Fruit fly (Drosophila melanogaster): Measurements from ENCODE around the gene Amnionless.

Gene Amnionless

DNA sequence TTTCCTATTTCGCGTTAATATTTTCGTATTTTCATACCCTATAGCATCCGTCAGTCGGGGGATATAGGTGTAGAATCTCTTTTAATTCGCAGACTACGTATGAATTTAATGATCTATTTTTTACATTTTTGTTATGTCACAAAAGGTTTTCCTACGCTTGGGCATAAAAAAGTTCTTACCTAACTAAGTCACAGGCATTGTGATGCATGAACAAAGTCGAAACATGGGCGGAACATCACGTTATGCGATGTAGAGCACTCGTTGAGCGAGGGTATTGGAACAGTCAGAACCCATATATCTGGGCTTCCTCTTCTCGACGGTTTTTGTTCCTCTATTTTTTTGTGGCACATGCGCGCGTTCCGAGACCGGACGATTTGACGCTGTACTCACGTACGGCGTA, 20.2 kb upstream of the Amnionless start (continued):
- no peak for TF ChIP-seq Dip2 (GFP tag; IDR thresholded peaks at IDR 0.05)
- TF ChIP-seq CG16863 (GFP tag; optimal IDR thresholded peaks at IDR 0.05), result no peak
- no peak for TF ChIP-seq pita (GFP tag; optimal IDR thresholded peaks at IDR 0.05)
- TF ChIP-seq CG1792 (GFP tag; optimal IDR thresholded peaks at IDR 0.05), result no peak
- TF ChIP-seq kah (GFP tag; optimal IDR thresholded peaks at IDR 0.05), result no peak
- TF ChIP-seq Stat92E (GFP tag; optimal IDR thresholded peaks at IDR 0.05), result no peak
- TF ChIP-seq CHES-1-like (GFP tag; optimal IDR thresholded peaks at IDR 0.05), result no peak
- TF ChIP-seq Dek (tag; optimal IDR thresholded peaks at IDR 0.05), result peak; percentile 30
- TF ChIP-seq sug (tag; optimal IDR thresholded peaks at IDR 0.05), result no peak
- TF ChIP-seq pzg (GFP tag; optimal IDR thresholded peaks at IDR 0.05), result no peak
- TF ChIP-seq NFAT (GFP tag; IDR thresholded peaks at IDR 0.05), result no peak
- TF ChIP-seq CG1647 (GFP tag; optimal IDR thresholded peaks at IDR 0.05), result no peak
- no peak for TF ChIP-seq Deaf1 (tag; optimal IDR thresholded peaks at IDR 0.05)
- no peak for TF ChIP-seq dm (GFP tag; optimal IDR thresholded peaks at IDR 0.05)
- peak; percentile 62 for TF ChIP-seq sens (GFP tag)
- TF ChIP-seq CG17612 (GFP tag; IDR thresholded peaks at IDR 0.05), result no peak
- no peak for TF ChIP-seq Ets97D (GFP tag; optimal IDR thresholded peaks at IDR 0.05)
- TF ChIP-seq Dp (GFP tag; optimal IDR thresholded peaks at IDR 0.05), result no peak
- TF ChIP-seq gsb (GFP tag; IDR thresholded peaks at IDR 0.05), result no peak
- peak; percentile 38 for TF ChIP-seq CG2678 (tag; optimal IDR thresholded peaks at IDR 0.05)
- TF ChIP-seq CG14860 (GFP tag; IDR thresholded peaks at IDR 0.05; ENCODE audit: partially characterized antibody), result no peak
- no peak for TF ChIP-seq stc (GFP tag; IDR thresholded peaks at IDR 0.05)
- no peak for TF ChIP-seq Bgb (GFP tag; IDR thresholded peaks at IDR 0.05; ENCODE audit: partially characterized antibody)
- no peak for TF ChIP-seq dimm (GFP tag; IDR thresholded peaks at IDR 0.05)
- TF ChIP-seq CG12155 (GFP tag; optimal IDR thresholded peaks at IDR 0.05), result no peak
- TF ChIP-seq cato (GFP tag; optimal IDR thresholded peaks at IDR 0.05; ENCODE audit: borderline replicate concordance), result no peak
- TF ChIP-seq fu2 (GFP tag; optimal IDR thresholded peaks at IDR 0.05), result no peak
- no peak for TF ChIP-seq CG34376 (GFP tag; optimal IDR thresholded peaks at IDR 0.05)
- TF ChIP-seq CG18476 (GFP tag; optimal IDR thresholded peaks at IDR 0.05), result no peak
- TF ChIP-seq Hr3 (GFP tag; optimal IDR thresholded peaks at IDR 0.05), result no peak
- no peak for TF ChIP-seq C15 (GFP tag; IDR thresholded peaks at IDR 0.05)
- TF ChIP-seq CG43689 (GFP tag; IDR thresholded peaks at IDR 0.05), result no peak
- TF ChIP-seq tap (tag; optimal IDR thresholded peaks at IDR 0.05), result no peak
- no peak for TF ChIP-seq pan (optimal IDR thresholded peaks at IDR 0.05)
- no peak for TF ChIP-seq pan (GFP tag; optimal IDR thresholded peaks at IDR 0.05 in 1 of 2, IDR thresholded peaks at IDR 0.05 in 1 of 2)
- TF ChIP-seq Bteb2 (GFP tag; optimal IDR thresholded peaks at IDR 0.05), result no peak
- TF ChIP-seq NC2β (GFP tag; optimal IDR thresholded peaks at IDR 0.05), result no peak
- no peak for TF ChIP-seq Dll (GFP tag; IDR thresholded peaks at IDR 0.05; ENCODE audit: partially characterized antibody)
- TF ChIP-seq jumu (GFP tag; optimal IDR thresholded peaks at IDR 0.05), result no peak
- TF ChIP-seq insv (GFP tag; optimal IDR thresholded peaks at IDR 0.05), result no peak
- TF ChIP-seq sd (tag; optimal IDR thresholded peaks at IDR 0.05), result no peak
- TF ChIP-seq CG6272 (GFP tag; IDR thresholded peaks at IDR 0.05), result 0 out of 2 replicates have a peak, but pooled peaks have one; percentile 13
- no peak for TF ChIP-seq CG9797 (GFP tag; optimal IDR thresholded peaks at IDR 0.05)
- TF ChIP-seq Lpt (GFP tag; optimal IDR thresholded peaks at IDR 0.05), result no peak
- no peak for TF ChIP-seq slbo (GFP tag; IDR thresholded peaks at IDR 0.05)
- TF ChIP-seq croc (GFP tag; conservative IDR thresholded peaks at IDR 0.05), result no peak
- TF ChIP-seq CG30431 (GFP tag; optimal IDR thresholded peaks at IDR 0.05), result no peak
- TF ChIP-seq phol (tag; optimal IDR thresholded peaks at IDR 0.05), result no peak
- no peak for TF ChIP-seq chif (GFP tag; optimal IDR thresholded peaks at IDR 0.05)
- TF ChIP-seq sisA (GFP tag; IDR thresholded peaks at IDR 0.05), result peak; percentile 16; the same call in 1 of the 2 replicates
- TF ChIP-seq nom (GFP tag; optimal IDR thresholded peaks at IDR 0.05), result no peak
- no peak for TF ChIP-seq CG32767 (GFP tag; IDR thresholded peaks at IDR 0.05)
- no peak for TF ChIP-seq Bdp1 (GFP tag; optimal IDR thresholded peaks at IDR 0.05)
